Worm (Caenorhabditis elegans) whole organism, L4 larva: ENCODE results near the gene ugt-6.

Experiments used
- F10B5.3 ChIP-seq: sonication (generic microtip); optimal IDR thresholded peaks from 2 replicates; lab custom pipeline; 2016; ENCODE audit warnings: mild to moderate bottlenecking, missing genetic modification characterization, missing compliant biosample characterization
- F26F4.8 ChIP-seq: fragments of 200-800 bp; sonication (Bioruptor generic); conservative IDR thresholded peaks from 2 replicates; pipeline ENCODE4 v1.3.6; 2022; ENCODE audit warnings: missing genetic modification characterization, missing compliant biosample characterization
- F37D6.2 ChIP-seq: sonication (generic microtip); optimal IDR thresholded peaks from 2 replicates; lab custom pipeline; 2016; ENCODE audit warnings: mild to moderate bottlenecking, missing genetic modification characterization, missing compliant biosample characterization
- F44E2.7 ChIP-seq: fragments of 200-800 bp; sonication (Bioruptor generic); IDR thresholded peaks from 2 replicates; pipeline ENCODE4 v2.1.2; 2022; ENCODE audit warnings: missing genetic modification characterization, missing compliant biosample characterization
- T20F7.1 ChIP-seq: fragments of 200-800 bp; sonication (Bioruptor generic); optimal IDR thresholded peaks from 2 replicates; lab custom pipeline; 2018; ENCODE audit warnings: mild to moderate bottlenecking, missing genetic modification characterization, missing compliant biosample characterization
- Y48G9A.11 ChIP-seq: fragments of 200-800 bp; sonication (Bioruptor generic); IDR thresholded peaks from 2 replicates; pipeline ENCODE4 v1.3.6; 2022; ENCODE audit warnings: missing genetic modification reagents, missing genetic modification characterization, missing compliant biosample characterization
- Y75B8A.6 ChIP-seq: fragments of 200-800 bp; sonication (Bioruptor generic); IDR thresholded peaks from 2 replicates; pipeline ENCODE4 v1.3.6; 2022; ENCODE audit warnings: missing genetic modification reagents, missing genetic modification characterization, missing compliant biosample characterization
- aha-1 ChIP-seq: fragments of 150-350 bp; peaks from one replicate; lab custom pipeline; 2014; ENCODE audit warnings: missing biosample characterization, missing genetic modification characterization
- aly-2 ChIP-seq: sonication (generic microtip); optimal IDR thresholded peaks from 2 replicates; lab custom pipeline; 2018; ENCODE audit warnings: missing biosample characterization, missing genetic modification characterization
- ama-1 ChIP-seq: fragments of 150-350 bp; optimal IDR thresholded peaks from 2 replicates; lab custom pipeline; 2014; ENCODE audit warnings: inconsistent platforms, mixed read lengths
- ceh-32 ChIP-seq: sonication (generic microtip); optimal IDR thresholded peaks from 2 replicates; lab custom pipeline; 2016; ENCODE audit warnings: mild to moderate bottlenecking, missing genetic modification characterization, missing compliant biosample characterization; ENCODE audit not compliant: poor library complexity
- ceh-44 ChIP-seq: fragments of 200-800 bp; sonication (Bioruptor generic); IDR thresholded peaks from 2 replicates; pipeline ENCODE4 v1.3.6; 2022; ENCODE audit warnings: missing genetic modification reagents, missing genetic modification characterization, missing compliant biosample characterization
- cey-2 ChIP-seq: sonication (generic microtip); optimal IDR thresholded peaks from 3 replicates; lab custom pipeline; 2017; ENCODE audit warnings: missing genetic modification characterization, mild to moderate bottlenecking, missing compliant biosample characterization, antibody characterized with exemption, borderline replicate concordance; ENCODE audit not compliant: insufficient read depth
- ctbp-1 ChIP-seq: fragments of 200-800 bp; sonication (Bioruptor generic); IDR thresholded peaks from 2 replicates; pipeline ENCODE4 v1.3.6; 2022; ENCODE audit warnings: missing genetic modification reagents, missing genetic modification characterization, missing compliant biosample characterization
- daf-12 ChIP-seq: fragments of 150-350 bp; optimal IDR thresholded peaks from 2 replicates; lab custom pipeline; 2014; ENCODE audit warnings: missing biosample characterization, missing genetic modification reagents, missing genetic modification characterization
- daf-16 ChIP-seq, 3 experiments: sonication (generic microtip); optimal IDR thresholded peaks; 2 replicates each; lab custom pipeline; 2016 to 2017; ENCODE audit warnings: missing genetic modification characterization in 3 of 3, missing genetic modification reagents in 3 of 3, mild to moderate bottlenecking in 2 of 3, missing compliant biosample characterization in 2 of 3, missing biosample characterization in 1 of 3, moderate library complexity in 1 of 3
- daf-19 ChIP-seq: fragments of 200-800 bp; sonication (Bioruptor generic); conservative IDR thresholded peaks from 2 replicates; pipeline ENCODE4 v1.3.6; 2022; ENCODE audit warnings: missing genetic modification characterization, missing compliant biosample characterization
- dmd-6 ChIP-seq: fragments of 200-800 bp; sonication (Bioruptor generic); IDR thresholded peaks from 2 replicates; pipeline ENCODE4 v1.3.6; 2022; ENCODE audit warnings: missing genetic modification reagents, missing genetic modification characterization, missing compliant biosample characterization
- dpl-1 ChIP-seq: fragments of 150-350 bp; optimal IDR thresholded peaks from 2 replicates; lab custom pipeline; 2014; ENCODE audit warnings: missing biosample characterization, missing genetic modification reagents, missing genetic modification characterization
- duxl-1 ChIP-seq: sonication (generic microtip); optimal IDR thresholded peaks from 2 replicates; lab custom pipeline; 2016; ENCODE audit warnings: mild to moderate bottlenecking, missing genetic modification characterization, moderate library complexity, missing compliant biosample characterization; ENCODE audit not compliant: poor library complexity
- fkh-10 ChIP-seq: fragments of 150-350 bp; optimal IDR thresholded peaks from 2 replicates; lab custom pipeline; 2014; ENCODE audit warnings: missing biosample characterization, missing genetic modification reagents, missing genetic modification characterization
- hif-1 ChIP-seq, 2 experiments: sonication (generic microtip); optimal IDR thresholded peaks; 2 replicates each; lab custom pipeline; 2016 to 2017; ENCODE audit warnings: missing compliant biosample characterization in 2 of 2, missing genetic modification characterization in 2 of 2, missing genetic modification reagents in 2 of 2, missing genotype in 2 of 2, mild to moderate bottlenecking in 1 of 2
- hmg-1.1 ChIP-seq: fragments of 200-800 bp; sonication (Bioruptor generic); IDR thresholded peaks from 2 replicates; pipeline ENCODE4 v1.3.6; 2022; ENCODE audit warnings: missing genetic modification reagents, missing genetic modification characterization, missing compliant biosample characterization
- lin-1 ChIP-seq: fragments of 200-800 bp; sonication (Bioruptor generic); IDR thresholded peaks from 2 replicates; pipeline ENCODE4 v1.3.6; 2022; ENCODE audit warnings: missing genetic modification reagents, missing genetic modification characterization, missing compliant biosample characterization
- lin-15B ChIP-seq: fragments of 150-350 bp; sonication (generic microtip); optimal IDR thresholded peaks from 3 replicates; lab custom pipeline; 2014; ENCODE audit warnings: missing biosample characterization, missing genetic modification characterization
- lin-39 ChIP-seq: fragments of 150-350 bp; optimal IDR thresholded peaks from 2 replicates; lab custom pipeline; 2014; ENCODE audit warnings: missing biosample characterization, missing genetic modification reagents, missing genetic modification characterization
- lsy-2 ChIP-seq, 2 experiments: fragments of 150-350 bp in 1 of 2; sonication (generic microtip) in 1 of 2; optimal IDR thresholded peaks; 2 replicates each; lab custom pipeline; 2014 to 2017; ENCODE audit warnings: missing biosample characterization in 2 of 2, missing genetic modification characterization in 2 of 2
- madf-5 ChIP-seq, 2 experiments: fragments of 200-800 bp; sonication (Bioruptor generic); IDR thresholded peaks; 2 replicates each; pipeline ENCODE4 v1.3.6; 2022; ENCODE audit warnings: missing compliant biosample characterization in 2 of 2, missing genetic modification characterization in 2 of 2
- mdt-29 ChIP-seq: fragments of 200-800 bp; sonication (Bioruptor generic); IDR thresholded peaks from 2 replicates; pipeline ENCODE4 v1.3.6; 2022; ENCODE audit warnings: missing genetic modification reagents, missing genetic modification characterization, missing compliant biosample characterization
- mep-1 ChIP-seq: fragments of 150-350 bp; sonication (generic microtip); optimal IDR thresholded peaks from 3 replicates; lab custom pipeline; 2014; ENCODE audit warnings: missing biosample characterization, missing genetic modification characterization
- mxl-2 ChIP-seq: fragments of 200-800 bp; sonication (Bioruptor generic); conservative IDR thresholded peaks from 2 replicates; pipeline ENCODE4 v1.3.6; 2022; ENCODE audit warnings: missing genetic modification reagents, missing genetic modification characterization, missing compliant biosample characterization
- mxl-3 ChIP-seq: fragments of 200-800 bp; sonication (Bioruptor generic); optimal IDR thresholded peaks from 2 replicates; lab custom pipeline; 2018; ENCODE audit warnings: mild to moderate bottlenecking, missing genetic modification characterization, missing compliant biosample characterization
- nhr-10 ChIP-seq: fragments of 150-350 bp; optimal IDR thresholded peaks from 2 replicates; lab custom pipeline; 2014; ENCODE audit warnings: missing biosample characterization, missing genetic modification characterization
- nhr-28 ChIP-seq: fragments of 150-350 bp; optimal IDR thresholded peaks from 2 replicates; lab custom pipeline; 2014; ENCODE audit warnings: missing biosample characterization, missing genetic modification characterization
- nhr-41 ChIP-seq: fragments of 200-800 bp; sonication (Bioruptor generic); IDR thresholded peaks from 2 replicates; pipeline ENCODE4 v1.3.6; 2022; ENCODE audit warnings: missing genetic modification reagents, missing genetic modification characterization, missing compliant biosample characterization
- nhr-77 ChIP-seq: fragments of 150-350 bp; optimal IDR thresholded peaks from 2 replicates; lab custom pipeline; 2014; ENCODE audit warnings: missing biosample characterization, missing genetic modification characterization
- pqm-1 ChIP-seq: sonication (generic microtip); optimal IDR thresholded peaks from 2 replicates; lab custom pipeline; 2017; ENCODE audit warnings: missing biosample characterization, missing genetic modification characterization
- rbr-2 ChIP-seq: sonication (generic microtip); optimal IDR thresholded peaks from 2 replicates; lab custom pipeline; 2016; ENCODE audit warnings: missing genotype, missing genetic modification characterization, missing compliant biosample characterization
- saeg-2 ChIP-seq: fragments of 200-800 bp; sonication (Bioruptor generic); IDR thresholded peaks from 2 replicates; pipeline ENCODE4 v1.3.6; 2022; ENCODE audit warnings: missing genetic modification reagents, missing genetic modification characterization, missing compliant biosample characterization
- set-16 ChIP-seq: fragments of 200-800 bp; sonication (Bioruptor generic); IDR thresholded peaks from 2 replicates; pipeline ENCODE4 v1.3.6; 2022; ENCODE audit warnings: missing genetic modification reagents, missing genetic modification characterization, missing compliant biosample characterization
- tag-97 ChIP-seq: fragments of 200-800 bp; sonication (Bioruptor generic); IDR thresholded peaks from 2 replicates; pipeline ENCODE4 v1.3.6; 2022; ENCODE audit warnings: missing genetic modification characterization, missing compliant biosample characterization
- unc-62 ChIP-seq, 3 experiments: fragments of 150-350 bp in 1 of 3; sonication (generic microtip); optimal IDR thresholded peaks in 2 of 3; peaks in 1 of 3; 1 replicate in 1 of 3; 2 replicates in 2 of 3; lab custom pipeline; 2014 to 2017; ENCODE audit warnings: missing biosample characterization in 3 of 3, missing genetic modification characterization in 3 of 3, missing genetic modification reagents in 3 of 3, missing genotype in 1 of 3
- vab-7 ChIP-seq: fragments of 200-800 bp; sonication (Bioruptor generic); IDR thresholded peaks from 2 replicates; pipeline ENCODE4 v1.3.6; 2022; ENCODE audit warnings: missing genetic modification reagents, missing genetic modification characterization, missing compliant biosample characterization
- zfp-2 ChIP-seq: sonication (generic microtip); optimal IDR thresholded peaks from 2 replicates; lab custom pipeline; 2016; ENCODE audit warnings: mild to moderate bottlenecking, missing genetic modification characterization, missing compliant biosample characterization
- zfp-3 ChIP-seq: fragments of 200-800 bp; sonication (Bioruptor generic); conservative IDR thresholded peaks from 2 replicates; pipeline ENCODE4 v1.3.6; 2022; ENCODE audit warnings: missing genetic modification reagents, missing genetic modification characterization, missing compliant biosample characterization
- zip-11 ChIP-seq: fragments of 200-800 bp; sonication (Bioruptor generic); IDR thresholded peaks from 2 replicates; pipeline ENCODE4 v1.3.6; 2022; ENCODE audit warnings: missing genetic modification characterization, missing compliant biosample characterization
- ztf-11 ChIP-seq: fragments of 150-350 bp; optimal IDR thresholded peaks from 2 replicates; lab custom pipeline; 2014; ENCODE audit warnings: missing biosample characterization, missing genetic modification characterization

The ugt-6 gene

DNA sequence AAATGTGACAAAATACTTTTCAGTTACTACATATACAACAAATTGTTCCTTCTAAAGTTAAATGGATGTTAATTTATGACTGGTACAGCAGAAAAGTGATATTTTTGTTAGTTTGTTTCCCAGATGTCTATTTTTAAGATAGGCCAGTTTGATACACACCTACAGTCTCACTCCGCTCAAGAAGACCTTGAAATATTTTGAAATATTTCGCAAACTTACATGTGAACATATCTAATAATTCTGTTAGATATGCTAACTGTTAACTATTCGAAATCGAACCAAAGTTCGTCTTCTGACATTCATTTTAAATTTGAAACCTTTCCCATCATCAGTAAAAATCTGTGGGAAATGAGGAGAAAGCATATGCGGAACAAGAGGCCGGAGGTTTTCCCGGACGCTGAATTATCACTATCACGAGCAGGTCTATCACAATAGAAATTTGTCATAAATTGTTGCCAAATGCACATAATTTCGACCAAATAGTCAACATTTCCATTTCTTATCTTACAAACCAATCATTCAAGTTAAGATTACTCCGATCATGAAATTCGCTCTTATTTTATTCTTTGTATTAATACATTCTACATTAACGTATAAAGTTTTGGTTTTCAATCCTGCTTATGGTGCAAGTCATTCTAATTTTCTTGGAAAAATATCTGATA, 21.9 kb upstream of the ugt-6 start, which contains the start of the genes ZC443.4 and ugt-18:
ZC443.4 (minus strand) TSS at position 95 of the 662 bp plus-strand sequence.
ugt-18 (plus strand) TSS at position 469 of the 662 bp plus-strand sequence.
- TF ChIP-seq T20F7.1 (GFP tag; lab: Kevin White, UChicago) (no peak), unc-62 (GFP tag; optimal IDR thresholded peaks at IDR 0.05 in 1 of 2; lab: Kevin White, UChicago) (peak in 1 of 2 experiments; percentile 63), unc-62 (tag; optimal IDR thresholded peaks at IDR 0.05; lab: Kevin White, UChicago) (no peak), zfp-2 (no peak), dmd-6 (GFP tag; lab: Robert Waterston, UW) (0 out of 2 replicates have a peak, but pooled peaks have one; percentile 10), nhr-28 (peak; percentile 62), pqm-1 (tag; lab: Kevin White, UChicago) (peak; percentile 60), daf-16 (GFP tag; optimal IDR thresholded peaks at IDR 0.05; lab: Kevin White, UChicago) (no peak), daf-16 (tag; optimal IDR thresholded peaks at IDR 0.05; lab: Kevin White, UChicago) (peak; percentile 28), dpl-1 (GFP tag; lab: Kevin White, UChicago) (no peak), nhr-77 (tag; lab: Kevin White, UChicago) (peak; percentile 56)

DNA sequence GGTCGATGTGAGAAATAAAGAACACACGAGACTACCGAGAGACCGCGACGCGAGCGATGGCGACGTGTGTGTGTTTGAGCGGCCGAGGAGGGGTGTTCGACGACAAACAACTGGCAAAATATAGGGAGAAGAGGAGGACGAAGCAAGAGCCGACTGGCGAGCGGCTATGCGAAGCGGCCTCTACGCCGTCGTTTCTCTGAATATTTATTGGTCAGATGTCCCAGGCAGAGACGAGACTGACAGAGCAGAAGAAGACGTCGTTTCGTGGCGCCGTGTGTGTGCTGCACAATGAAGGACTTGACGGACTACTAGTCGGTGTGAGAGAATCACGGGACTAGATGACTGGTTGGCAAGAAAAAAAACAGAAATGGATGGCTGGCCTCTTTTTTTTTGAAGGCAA, 21.1 kb upstream of the ugt-6 start:
- TF ChIP-seq zfp-3 (GFP tag; lab: Robert Waterston, UW) (no peak), daf-12 (tag; lab: Kevin White, UChicago) (no peak), mep-1 (tag; lab: Kevin White, UChicago) (peak; percentile 63), mxl-2 (GFP tag; lab: Robert Waterston, UW) (no peak), lsy-2 (tag; optimal IDR thresholded peaks at IDR 0.05; lab: Kevin White, UChicago) (peak; percentile 3 to 50), saeg-2 (GFP tag; lab: Robert Waterston, UW) (no peak), Y75B8A.6 (GFP tag; lab: Robert Waterston, UW) (no peak), mxl-3 (GFP tag; lab: Kevin White, UChicago) (peak; percentile 11), vab-7 (no peak), madf-5 (GFP tag; IDR thresholded peaks at IDR 0.05; lab: Robert Waterston, UW) (no peak), set-16 (GFP tag; lab: Robert Waterston, UW) (no peak), F37D6.2 (tag; lab: Kevin White, UChicago) (peak; percentile 75), hif-1 (tag; optimal IDR thresholded peaks at IDR 0.05; lab: Kevin White, UChicago) (peak in 1 of 2 experiments; percentile 39), aha-1 (tag; lab: Kevin White, UChicago) (peak; percentile 97), Y48G9A.11 (no peak), F44E2.7 (GFP tag; lab: Robert Waterston, UW) (no peak), cey-2 (tag; lab: Kevin White, UChicago) (no peak), daf-19 (GFP tag; lab: Robert Waterston, UW) (no peak), unc-62 (GFP tag; optimal IDR thresholded peaks at IDR 0.05 in 1 of 2; lab: Kevin White, UChicago) (no peak), unc-62 (tag; optimal IDR thresholded peaks at IDR 0.05; lab: Kevin White, UChicago) (no peak), nhr-41 (no peak), aly-2 (tag; lab: Kevin White, UChicago) (no peak), lin-39 (tag; lab: Kevin White, UChicago) (no peak), daf-16 (GFP tag; optimal IDR thresholded peaks at IDR 0.05; lab: Kevin White, UChicago) (no peak), daf-16 (tag; optimal IDR thresholded peaks at IDR 0.05; lab: Kevin White, UChicago) (no peak), ceh-44 (GFP tag; lab: Robert Waterston, UW) (no peak), ceh-32 (tag; lab: Kevin White, UChicago) (no peak), duxl-1 (tag; lab: Kevin White, UChicago) (no peak), rbr-2 (tag; lab: Kevin White, UChicago) (peak; percentile 79), ctbp-1 (GFP tag; lab: Robert Waterston, UW) (no peak), fkh-10 (GFP tag; lab: Kevin White, UChicago) (peak; percentile 61), tag-97 (GFP tag; lab: Robert Waterston, UW) (no peak), zip-11 (GFP tag; lab: Robert Waterston, UW) (no peak), lin-15B (tag; lab: Kevin White, UChicago) (no peak), hmg-1.1 (GFP tag; lab: Robert Waterston, UW) (peak; percentile 79), mdt-29 (no peak), ama-1 (lab: Kevin White, UChicago) (no peak), nhr-10 (tag; lab: Kevin White, UChicago) (no peak), F26F4.8 (GFP tag; lab: Robert Waterston, UW) (no peak), F10B5.3 (tag; lab: Kevin White, UChicago) (no peak), lin-1 (GFP tag; lab: Robert Waterston, UW) (no peak), ztf-11 (tag; lab: Kevin White, UChicago) (no peak)
